Worm (Caenorhabditis elegans) whole organism, mixed stage, embryonic: Measurements from ENCODE around the gene ttr-9.
A peak's percentile ranks its signal among the peaks of the same experiment; 100 is the strongest.

Experiments
- M03D4.4 ChIP-seq: sonication (generic microtip); optimal IDR thresholded peaks from 2 replicates; lab custom pipeline; 2017; ENCODE audit warnings: mild to moderate bottlenecking, missing genetic modification characterization, missing compliant biosample characterization
- blmp-1 ChIP-seq: fragments of 150-350 bp; optimal IDR thresholded peaks from 2 replicates; lab custom pipeline; 2014; ENCODE audit warnings: missing biosample characterization, missing genetic modification characterization
- ceh-39 ChIP-seq: fragments of 150-350 bp; optimal IDR thresholded peaks from 2 replicates; lab custom pipeline; 2014; ENCODE audit warnings: missing biosample characterization, missing genetic modification characterization
- ceh-43 ChIP-seq: fragments of 200-800 bp; sonication (Bioruptor generic); optimal IDR thresholded peaks from 2 replicates; lab custom pipeline; 2018; ENCODE audit warnings: mild to moderate bottlenecking, missing genetic modification characterization, moderate library complexity, missing compliant biosample characterization
- ceh-83 ChIP-seq: fragments of 200-800 bp; sonication (Bioruptor generic); optimal IDR thresholded peaks from 2 replicates; lab custom pipeline; 2018; ENCODE audit warnings: mild to moderate bottlenecking, missing genetic modification characterization, missing compliant biosample characterization
- ces-1 ChIP-seq: fragments of 150-350 bp; optimal IDR thresholded peaks from 2 replicates; lab custom pipeline; 2014; ENCODE audit warnings: missing biosample characterization, missing genetic modification reagents, missing genetic modification characterization
- cnd-1 ChIP-seq: fragments of 200-800 bp; sonication (Bioruptor generic); optimal IDR thresholded peaks from 2 replicates; lab custom pipeline; 2018; ENCODE audit warnings: mild to moderate bottlenecking, missing genetic modification characterization, missing compliant biosample characterization
- drap-1 ChIP-seq: fragments of 200-800 bp; sonication (Bioruptor generic); optimal IDR thresholded peaks from 3 replicates; lab custom pipeline; 2018; ENCODE audit warnings: mild to moderate bottlenecking, missing genetic modification characterization, missing compliant biosample characterization
- elt-3 ChIP-seq: fragments of 150-350 bp; optimal IDR thresholded peaks from 2 replicates; lab custom pipeline; 2014; ENCODE audit warnings: missing biosample characterization, missing genetic modification characterization
- flh-1 ChIP-seq: fragments of 200-800 bp; sonication (Bioruptor generic); optimal IDR thresholded peaks from 2 replicates; lab custom pipeline; 2018; ENCODE audit warnings: mild to moderate bottlenecking, missing genetic modification characterization, moderate library complexity, missing compliant biosample characterization
- ham-2 ChIP-seq: fragments of 200-800 bp; sonication (Bioruptor generic); optimal IDR thresholded peaks from 2 replicates; lab custom pipeline; 2018; ENCODE audit warnings: mild to moderate bottlenecking, missing genetic modification characterization, missing compliant biosample characterization
- hlh-1 ChIP-seq: fragments of 150-350 bp; optimal IDR thresholded peaks from 2 replicates; lab custom pipeline; 2014; ENCODE audit warnings: missing biosample characterization, missing genetic modification reagents, missing genetic modification characterization
- lin-13 ChIP-seq: fragments of 150-350 bp; optimal IDR thresholded peaks from 2 replicates; lab custom pipeline; 2014; ENCODE audit warnings: missing biosample characterization, missing genetic modification characterization
- lin-32 ChIP-seq: fragments of 200-800 bp; sonication (Bioruptor generic); optimal IDR thresholded peaks from 2 replicates; lab custom pipeline; 2018; ENCODE audit warnings: mild to moderate bottlenecking, missing genetic modification characterization, missing compliant biosample characterization
- lsy-2 ChIP-seq: fragments of 150-350 bp; optimal IDR thresholded peaks from 2 replicates; lab custom pipeline; 2014; ENCODE audit warnings: missing biosample characterization, missing genetic modification characterization
- mab-5 ChIP-seq: fragments of 150-350 bp; optimal IDR thresholded peaks from 2 replicates; lab custom pipeline; 2014; ENCODE audit warnings: missing biosample characterization, missing genetic modification characterization
- mep-1 ChIP-seq: fragments of 150-350 bp; optimal IDR thresholded peaks from 2 replicates; lab custom pipeline; 2017; ENCODE audit warnings: missing biosample characterization, missing genetic modification reagents, missing genetic modification characterization, inconsistent platforms
- mls-2 ChIP-seq: sonication (generic microtip); optimal IDR thresholded peaks from 2 replicates; lab custom pipeline; 2016; ENCODE audit warnings: mild to moderate bottlenecking, missing genetic modification characterization, moderate library complexity, missing compliant biosample characterization
- nhr-2 ChIP-seq: fragments of 150-350 bp; optimal IDR thresholded peaks from 2 replicates; lab custom pipeline; 2014; ENCODE audit warnings: missing biosample characterization, missing genetic modification characterization
- nhr-237 ChIP-seq: fragments of 150-350 bp; optimal IDR thresholded peaks from 2 replicates; lab custom pipeline; 2014; ENCODE audit warnings: missing biosample characterization, missing genetic modification characterization
- nhr-28 ChIP-seq: fragments of 150-350 bp; optimal IDR thresholded peaks from 2 replicates; lab custom pipeline; 2014; ENCODE audit warnings: missing biosample characterization, missing genetic modification characterization
- nhr-76 ChIP-seq: sonication (generic microtip); optimal IDR thresholded peaks from 2 replicates; lab custom pipeline; 2017; ENCODE audit warnings: missing biosample characterization, missing genetic modification characterization
- sem-2 ChIP-seq: fragments of 200-800 bp; sonication (Bioruptor generic); optimal IDR thresholded peaks from 2 replicates; lab custom pipeline; 2018; ENCODE audit warnings: mild to moderate bottlenecking, missing genetic modification characterization, missing compliant biosample characterization
- snpc-4 ChIP-seq: fragments of 150-350 bp; optimal IDR thresholded peaks from 2 replicates; lab custom pipeline; 2014; ENCODE audit warnings: missing biosample characterization, missing genetic modification characterization
- sptf-1 ChIP-seq: sonication (generic microtip); optimal IDR thresholded peaks from 2 replicates; lab custom pipeline; 2017; ENCODE audit warnings: mild to moderate bottlenecking, missing genetic modification characterization, moderate library complexity, missing compliant biosample characterization
- tbx-8 ChIP-seq: fragments of 200-800 bp; sonication (Bioruptor generic); optimal IDR thresholded peaks from 2 replicates; lab custom pipeline; 2018; ENCODE audit warnings: mild to moderate bottlenecking, missing genetic modification characterization, moderate library complexity, missing compliant biosample characterization
- unc-120 ChIP-seq: sonication (generic microtip); optimal IDR thresholded peaks from 2 replicates; lab custom pipeline; 2017; ENCODE audit warnings: missing genetic modification characterization, missing compliant biosample characterization; ENCODE audit not compliant: poor library complexity, severe bottlenecking
- unc-39 ChIP-seq: fragments of 150-350 bp; optimal IDR thresholded peaks from 2 replicates; lab custom pipeline; 2014; ENCODE audit warnings: missing biosample characterization, missing genetic modification characterization
- unc-62 ChIP-seq: fragments of 150-350 bp; optimal IDR thresholded peaks from 2 replicates; lab custom pipeline; 2014; ENCODE audit warnings: missing biosample characterization, missing genetic modification reagents, missing genetic modification characterization
- zip-8 ChIP-seq: fragments of 150-350 bp; optimal IDR thresholded peaks from 2 replicates; lab custom pipeline; 2014; ENCODE audit warnings: missing biosample characterization, missing genetic modification characterization
- ztf-11 ChIP-seq: fragments of 150-350 bp; optimal IDR thresholded peaks from 2 replicates; lab custom pipeline; 2014; ENCODE audit warnings: missing biosample characterization, missing genetic modification characterization

The ttr-9 gene

DNA sequence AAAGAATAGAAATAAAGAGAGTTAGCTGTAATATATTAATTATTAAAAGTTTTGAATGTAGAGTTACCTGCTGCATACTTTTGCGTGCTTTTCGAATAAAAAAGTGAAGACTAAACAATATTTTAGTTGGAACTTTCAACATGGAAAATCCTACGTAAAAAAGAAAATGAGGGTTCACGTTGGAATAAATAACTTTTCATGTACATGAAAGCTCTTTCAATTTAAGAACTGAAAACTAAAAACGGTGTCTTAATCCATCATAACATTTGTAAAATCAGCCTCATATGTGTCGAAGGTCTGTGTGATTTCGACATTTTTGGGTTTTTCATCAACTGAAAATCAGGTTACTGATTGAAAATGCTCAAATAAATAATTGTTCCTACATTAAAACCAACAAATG, at the start of gene ttr-9:
Gene ttr-9 (minus strand): TSS at position 101 of the 400 bp plus-strand sequence.
- TF ChIP-seq unc-62 (GFP tag; lab: Kevin White, UChicago) = no peak
- TF ChIP-seq ham-2 (GFP tag; lab: Kevin White, UChicago) = no peak
- TF ChIP-seq blmp-1 (tag; lab: Kevin White, UChicago) = no peak
- no peak for TF ChIP-seq lsy-2 (tag; lab: Kevin White, UChicago)
- no peak for TF ChIP-seq ces-1 (GFP tag; lab: Kevin White, UChicago)
- no peak for TF ChIP-seq drap-1
- no peak for TF ChIP-seq ceh-83 (GFP tag; lab: Kevin White, UChicago)
- TF ChIP-seq nhr-76 (tag; lab: Kevin White, UChicago) = no peak
- no peak for TF ChIP-seq nhr-2 (tag; lab: Kevin White, UChicago)
- no peak for TF ChIP-seq elt-3
- no peak for TF ChIP-seq M03D4.4 (tag; lab: Kevin White, UChicago)
- TF ChIP-seq ceh-43 (GFP tag; lab: Kevin White, UChicago) = no peak
- TF ChIP-seq cnd-1 (tag; lab: Kevin White, UChicago) = no peak
- TF ChIP-seq unc-120 (tag; lab: Kevin White, UChicago) = no peak
- no peak for TF ChIP-seq sem-2
- no peak for TF ChIP-seq nhr-28 (tag; lab: Kevin White, UChicago)
- TF ChIP-seq mls-2 = no peak
- no peak for TF ChIP-seq tbx-8 (GFP tag; lab: Kevin White, UChicago)
- TF ChIP-seq mab-5 (tag; lab: Kevin White, UChicago) = no peak
- TF ChIP-seq flh-1 (GFP tag; lab: Kevin White, UChicago) = no peak

ce11 chrIV:9545986-9546385, 39.8 kb upstream of the ttr-9 start, which contains the start of gene T05A1.5:
TSS of gene T05A1.5 (plus strand) at chrIV:9546286.
- no peak for TF ChIP-seq nhr-237 (tag; lab: Kevin White, UChicago)

DNA sequence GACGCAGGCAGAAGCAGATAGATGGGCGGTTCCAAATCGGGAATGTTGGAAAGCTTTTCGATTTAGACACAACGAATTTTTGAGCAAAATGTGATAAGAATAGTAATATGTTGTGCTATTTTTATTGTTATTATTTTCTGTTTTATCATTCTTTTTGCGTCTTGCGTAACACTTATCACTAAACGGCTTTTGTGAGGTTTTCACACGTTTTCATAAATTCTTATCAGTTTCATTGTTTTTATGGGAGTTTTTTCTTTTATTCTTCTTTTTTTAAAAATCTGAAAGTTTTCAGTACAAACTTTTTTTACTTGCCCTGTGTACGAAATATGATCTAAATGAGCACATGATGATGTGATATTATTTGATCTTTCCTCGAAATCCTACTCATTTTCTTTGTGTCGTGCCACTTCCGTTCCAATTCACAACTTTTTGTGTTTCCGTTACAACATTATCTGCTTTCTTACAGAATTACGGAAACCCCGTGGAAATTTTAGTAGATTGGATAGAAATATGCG, 34.2 kb upstream of the ttr-9 start, which contains the start of gene fbl-1:
Gene fbl-1 (plus strand): TSS at position 465 of the 515 bp plus-strand sequence.
- TF ChIP-seq mab-5 (tag; lab: Kevin White, UChicago) (no peak), M03D4.4 (tag; lab: Kevin White, UChicago) (no peak), ztf-11 (no peak), mls-2 (no peak), nhr-28 (tag; lab: Kevin White, UChicago) (no peak), zip-8 (no peak), cnd-1 (tag; lab: Kevin White, UChicago) (no peak), nhr-76 (tag; lab: Kevin White, UChicago) (no peak), flh-1 (GFP tag; lab: Kevin White, UChicago) (no peak), lin-13 (no peak), mep-1 (tag; lab: Kevin White, UChicago) (no peak), unc-39 (tag; lab: Kevin White, UChicago) (no peak), ceh-39 (tag; lab: Kevin White, UChicago) (no peak)

- TF ChIP-seq hlh-1 (tag; lab: Kevin White, UChicago) (peak; percentile 91), ceh-83 (GFP tag; lab: Kevin White, UChicago) (no peak), unc-62 (GFP tag; lab: Kevin White, UChicago) (peak; percentile 98), ceh-43 (GFP tag; lab: Kevin White, UChicago) (no peak)
These were observed 32.1 kb upstream of the ttr-9 start for ce11 chrIV:9538214-9538613.

- no peak for TF ChIP-seq nhr-28 (tag; lab: Kevin White, UChicago)
These were observed 31.3 kb upstream of the ttr-9 start for ce11 chrIV:9537500-9537899.

DNA sequence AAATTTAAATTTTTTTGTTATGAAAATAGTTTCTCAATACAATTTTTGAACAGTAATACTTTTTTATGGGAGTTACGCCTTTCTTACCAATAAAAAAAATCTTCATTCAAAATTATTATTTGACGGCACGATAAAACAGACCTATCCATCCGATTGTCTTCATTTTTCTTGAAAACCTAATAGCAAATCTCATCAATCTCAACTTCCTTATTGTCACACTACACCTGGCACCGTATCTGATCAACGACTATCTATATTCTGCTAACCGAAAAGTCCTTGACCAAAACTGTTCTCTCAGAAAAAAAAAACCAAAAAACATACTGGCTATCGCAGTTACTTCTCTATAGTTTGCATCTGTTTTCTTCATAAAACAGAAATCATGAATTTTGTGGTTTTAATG, 30.0 kb upstream of the ttr-9 start:
- no peak for TF ChIP-seq unc-120 (tag; lab: Kevin White, UChicago)
- no peak for TF ChIP-seq ceh-83 (GFP tag; lab: Kevin White, UChicago)
- TF ChIP-seq zip-8 = no peak
- no peak for TF ChIP-seq snpc-4 (tag; lab: Kevin White, UChicago)
- no peak for TF ChIP-seq unc-62 (GFP tag; lab: Kevin White, UChicago)
- TF ChIP-seq sptf-1 (tag; lab: Kevin White, UChicago) = no peak
- TF ChIP-seq ceh-39 (tag; lab: Kevin White, UChicago) = no peak
- TF ChIP-seq flh-1 (GFP tag; lab: Kevin White, UChicago) = no peak
- TF ChIP-seq elt-3 = no peak
- no peak for TF ChIP-seq lin-32 (GFP tag; lab: Kevin White, UChicago)
- TF ChIP-seq nhr-28 (tag; lab: Kevin White, UChicago) = no peak
